Fruit fly (Drosophila melanogaster): ENCODE data around the gene nAChRbeta2.

Gene nAChRbeta2

dm6 chr3R:24557020-24557465 lies 42.1 kb upstream of the nAChRbeta2 start (continued):
- TF ChIP-seq CG3995 (GFP tag; optimal IDR thresholded peaks at IDR 0.05) (no peak), peb (GFP tag; IDR thresholded peaks at IDR 0.05) (no peak), Dp (GFP tag; optimal IDR thresholded peaks at IDR 0.05) (peak; percentile 18), ara (GFP tag; IDR thresholded peaks at IDR 0.05) (no peak; the same call in 1 of the 2 replicates), CG2712 (tag; optimal IDR thresholded peaks at IDR 0.05) (peak; percentile 68), ems (GFP tag; optimal IDR thresholded peaks at IDR 0.05) (peak; percentile 54), CG9215 (GFP tag; IDR thresholded peaks at IDR 0.05) (no peak), unc-4 (GFP tag; IDR thresholded peaks at IDR 0.05; ENCODE audit: partially characterized antibody) (peak; percentile 42), repo (GFP tag; optimal IDR thresholded peaks at IDR 0.05) (peak; percentile 66), Camta (GFP tag; optimal IDR thresholded peaks at IDR 0.05) (peak; percentile 64), wdn (GFP tag; IDR thresholded peaks at IDR 0.05) (no peak), CG9876 (GFP tag; optimal IDR thresholded peaks at IDR 0.05) (peak; percentile 54), CG7963 (GFP tag; IDR thresholded peaks at IDR 0.05; ENCODE audit: partially characterized antibody) (peak; percentile 87), dm (GFP tag; optimal IDR thresholded peaks at IDR 0.05) (peak; percentile 31), CG43689 (GFP tag; IDR thresholded peaks at IDR 0.05) (no peak), Vsx1 (GFP tag; optimal IDR thresholded peaks at IDR 0.05) (no peak), Dip2 (GFP tag; IDR thresholded peaks at IDR 0.05) (peak; percentile 97), CG1233 (GFP tag; optimal IDR thresholded peaks at IDR 0.05) (peak; percentile 38), BtbVII (GFP tag; optimal IDR thresholded peaks at IDR 0.05) (no peak), CG10209 (GFP tag; optimal IDR thresholded peaks at IDR 0.05) (peak; percentile 55), CG8089 (GFP tag; optimal IDR thresholded peaks at IDR 0.05) (peak; percentile 63), CG18476 (GFP tag; optimal IDR thresholded peaks at IDR 0.05) (no peak), crp (GFP tag; optimal IDR thresholded peaks at IDR 0.05) (no peak), fd3F (GFP tag; optimal IDR thresholded peaks at IDR 0.05) (peak; percentile 36), CG3281 (GFP tag; optimal IDR thresholded peaks at IDR 0.05) (no peak), CG17186 (GFP tag; optimal IDR thresholded peaks at IDR 0.05) (no peak), CG8478 (optimal IDR thresholded peaks at IDR 0.05) (no peak), onecut (GFP tag; IDR thresholded peaks at IDR 0.05) (peak; percentile 40; the same call in 1 of the 2 replicates), lola (GFP tag; optimal IDR thresholded peaks at IDR 0.05) (peak in 1 of 3 experiments; percentile 16), CG11504 (tag; optimal IDR thresholded peaks at IDR 0.05) (peak; percentile 64), CG13624 (GFP tag; optimal IDR thresholded peaks at IDR 0.05) (peak; percentile 95), da (GFP tag; optimal IDR thresholded peaks at IDR 0.05) (peak; percentile 37), CG1602 (GFP tag; optimal IDR thresholded peaks at IDR 0.05) (peak; percentile 61), Tbp (GFP tag; optimal IDR thresholded peaks at IDR 0.05) (no peak), CG2120 (GFP tag; optimal IDR thresholded peaks at IDR 0.05) (peak; percentile 76), gcm (GFP tag; optimal IDR thresholded peaks at IDR 0.05) (no peak), usp (GFP tag; optimal IDR thresholded peaks at IDR 0.05) (no peak), CG12769 (tag; optimal IDR thresholded peaks at IDR 0.05) (peak; percentile 69), CG14710 (tag; optimal IDR thresholded peaks at IDR 0.05) (peak; percentile 5), CG7556 (GFP tag; optimal IDR thresholded peaks at IDR 0.05) (no peak), mld (GFP tag; IDR thresholded peaks at IDR 0.05; ENCODE audit: partially characterized antibody) (peak; percentile 99), al (GFP tag; IDR thresholded peaks at IDR 0.05) (no peak), CkIIα-i1 (GFP tag; IDR thresholded peaks at IDR 0.05) (no peak), sens (GFP tag) (peak; percentile 91), Ssrp (tag; optimal IDR thresholded peaks at IDR 0.05) (peak; percentile 27), CG7271 (tag; optimal IDR thresholded peaks at IDR 0.05) (no peak), PHDP (tag; optimal IDR thresholded peaks at IDR 0.05) (peak; percentile 43), hth (optimal IDR thresholded peaks at IDR 0.05) (no peak), CG7839 (tag; optimal IDR thresholded peaks at IDR 0.05) (peak; percentile 49), CG4854 (GFP tag; optimal IDR thresholded peaks at IDR 0.05) (peak; percentile 62), E2f1 (GFP tag; IDR thresholded peaks at IDR 0.05) (no peak)
